Worm (Caenorhabditis elegans) whole organism, young adult: Measurements from ENCODE around the gene col-145.

Experiments used
- ama-1 ChIP-seq, 3 experiments: fragments of 150-350 bp in 1 of 3; sonication (generic microtip) in 2 of 3; optimal IDR thresholded peaks; 2 replicates each; lab custom pipeline; 2014 to 2018; ENCODE audit warnings: missing biosample characterization in 2 of 3, missing genetic modification characterization in 2 of 3, missing genetic modification reagents in 2 of 3
- mes-4 ChIP-seq: sonication (generic microtip); optimal IDR thresholded peaks from 2 replicates; lab custom pipeline; 2016; ENCODE audit warnings: missing genotype, missing genetic modification characterization, missing compliant biosample characterization
- nhr-27 ChIP-seq: fragments of 200-800 bp; sonication (Bioruptor generic); optimal IDR thresholded peaks from 2 replicates; lab custom pipeline; 2018; ENCODE audit warnings: mild to moderate bottlenecking, missing genetic modification characterization, moderate library complexity, missing compliant biosample characterization
- unc-130 ChIP-seq: sonication (generic microtip); optimal IDR thresholded peaks from 2 replicates; lab custom pipeline; 2016; ENCODE audit warnings: missing genetic modification reagents, missing genetic modification characterization, missing compliant biosample characterization

DNA sequence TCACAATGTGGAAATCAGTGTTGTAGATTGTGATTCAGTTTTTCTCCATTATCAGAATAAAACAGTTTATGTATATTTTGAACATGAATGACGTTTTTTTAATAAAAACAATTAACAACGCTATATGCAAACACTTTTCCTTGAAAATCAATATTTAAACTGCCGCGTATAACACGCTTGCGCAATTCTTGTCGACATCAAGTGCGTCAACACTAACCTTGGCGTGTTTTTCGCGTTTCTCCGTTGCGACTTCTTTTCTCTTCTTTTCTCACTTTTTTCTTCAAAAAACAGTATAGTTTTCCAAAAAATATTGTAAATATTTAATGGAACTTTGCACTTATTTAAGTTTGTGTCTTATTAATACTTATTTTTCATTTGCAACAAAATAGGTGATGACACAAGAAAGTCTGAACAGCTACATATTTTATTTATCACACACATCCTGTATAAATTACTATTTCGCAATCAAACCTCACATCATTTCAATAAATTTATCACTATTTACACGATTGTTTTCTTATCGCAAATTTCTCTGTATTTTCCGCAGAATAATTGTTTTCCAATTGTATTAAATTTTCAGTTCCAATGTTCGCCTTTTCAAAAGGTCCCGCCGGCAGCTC is 12.5 kb upstream of the col-145 start, which contains the start of gene spas-1:
- TF ChIP-seq nhr-27 (tag; lab: Kevin White, UChicago) (no peak), ama-1 (optimal IDR thresholded peaks at IDR 0.05; lab: Kevin White, UChicago) (no peak), ama-1 (GFP tag; optimal IDR thresholded peaks at IDR 0.05; lab: Kevin White, UChicago) (no peak), mes-4 (tag; lab: Kevin White, UChicago) (no peak), unc-130 (GFP tag; lab: Kevin White, UChicago) (no peak)
